Fruit fly (Drosophila melanogaster) whole organism, prepupa: ENCODE data around the gene Gdh.
A peak's percentile ranks its signal among the peaks of the same experiment; 100 is the strongest.

Experiments
- CG10669 ChIP-seq: fragments of 200-800 bp; sonication (Bioruptor generic); optimal IDR thresholded peaks from 3 replicates; lab custom pipeline; 2018; ENCODE audit warnings: missing biosample characterization, mild to moderate bottlenecking, missing genetic modification characterization, moderate library complexity
- CG11294 ChIP-seq: fragments of 200-800 bp; sonication (Bioruptor generic); IDR thresholded peaks from 2 replicates; pipeline ENCODE4 v1.3.6; 2022; ENCODE audit warnings: missing biosample characterization, missing genetic modification characterization
- CG11762 ChIP-seq: fragments of 200-800 bp; sonication (Bioruptor generic); optimal IDR thresholded peaks from 3 replicates; lab custom pipeline; 2016; ENCODE audit warnings: missing biosample characterization, missing genetic modification characterization; ENCODE audit not compliant: insufficient read depth
- CG11902 ChIP-seq: fragments of 200-800 bp; sonication (Bioruptor generic); optimal IDR thresholded peaks from 3 replicates; lab custom pipeline; 2016; ENCODE audit warnings: missing biosample characterization, missing genetic modification characterization
- CG15336 ChIP-seq: fragments of 200-800 bp; sonication (Bioruptor generic); IDR thresholded peaks from 2 replicates; pipeline ENCODE4 v1.3.6; 2022; ENCODE audit warnings: missing biosample characterization, missing genetic modification characterization
- CG1621 ChIP-seq: fragments of 200-800 bp; sonication (Bioruptor generic); optimal IDR thresholded peaks from 3 replicates; lab custom pipeline; 2018; ENCODE audit warnings: missing biosample characterization, mild to moderate bottlenecking, missing genetic modification characterization
- CG16779 ChIP-seq: fragments of 200-800 bp; sonication (Bioruptor generic); optimal IDR thresholded peaks from 3 replicates; lab custom pipeline; 2017; ENCODE audit warnings: missing biosample characterization, mild to moderate bottlenecking, missing genetic modification characterization
- CG3032 ChIP-seq: fragments of 200-800 bp; optimal IDR thresholded peaks from 2 replicates; lab custom pipeline; 2019; ENCODE audit warnings: missing biosample characterization, mild to moderate bottlenecking, missing genetic modification characterization, moderate library complexity
- CG31627 ChIP-seq: fragments of 200-800 bp; sonication (Bioruptor generic); optimal IDR thresholded peaks from 3 replicates; lab custom pipeline; 2016; ENCODE audit warnings: missing biosample characterization, missing genetic modification characterization
- CG32006 ChIP-seq: fragments of 200-800 bp; sonication (Bioruptor generic); optimal IDR thresholded peaks from 3 replicates; lab custom pipeline; 2017; ENCODE audit warnings: missing biosample characterization, mild to moderate bottlenecking, missing genetic modification characterization
- CG34406 ChIP-seq: fragments of 200-800 bp; sonication (Bioruptor generic); optimal IDR thresholded peaks from 3 replicates; lab custom pipeline; 2016; ENCODE audit warnings: missing biosample characterization, missing genetic modification characterization
- CG3919 ChIP-seq: fragments of 200-800 bp; sonication (Bioruptor generic); optimal IDR thresholded peaks from 3 replicates; lab custom pipeline; 2016; ENCODE audit warnings: missing biosample characterization, missing genetic modification characterization
- CG4318 ChIP-seq: fragments of 200-800 bp; sonication (Bioruptor generic); optimal IDR thresholded peaks from 3 replicates; lab custom pipeline; 2017; ENCODE audit warnings: missing biosample characterization, mild to moderate bottlenecking, missing genetic modification characterization
- CG6163 ChIP-seq: fragments of 200-800 bp; sonication (Bioruptor generic); IDR thresholded peaks from 3 replicates; pipeline ENCODE4 v1.3.6; 2022; ENCODE audit warnings: missing biosample characterization, missing genetic modification characterization
- CG6276 ChIP-seq: fragments of 200-800 bp; sonication (Bioruptor generic); optimal IDR thresholded peaks from 2 replicates; lab custom pipeline; 2017; ENCODE audit warnings: missing biosample characterization, mild to moderate bottlenecking, missing genetic modification characterization
- CG6792 ChIP-seq: fragments of 200-800 bp; sonication (Bioruptor generic); optimal IDR thresholded peaks from 3 replicates; lab custom pipeline; 2016; ENCODE audit warnings: missing biosample characterization, missing genetic modification characterization
- CG6808 ChIP-seq: fragments of 200-800 bp; sonication (Bioruptor generic); optimal IDR thresholded peaks from 3 replicates; lab custom pipeline; 2017; ENCODE audit warnings: missing biosample characterization, missing genetic modification characterization, mild to moderate bottlenecking, moderate library complexity, missing genetic modification reagents
- CG6854 ChIP-seq: fragments of 200-800 bp; sonication (Bioruptor generic); optimal IDR thresholded peaks from 2 replicates; lab custom pipeline; 2017; ENCODE audit warnings: missing biosample characterization, mild to moderate bottlenecking, missing genetic modification characterization
- CG7368 ChIP-seq: fragments of 200-800 bp; sonication (Bioruptor generic); optimal IDR thresholded peaks from 3 replicates; lab custom pipeline; 2016; ENCODE audit warnings: missing biosample characterization, missing genetic modification characterization
- CG8319 ChIP-seq: fragments of 200-800 bp; sonication (Bioruptor generic); optimal IDR thresholded peaks from 3 replicates; lab custom pipeline; 2016; ENCODE audit warnings: missing biosample characterization, missing genetic modification characterization
- CG8632 ChIP-seq: fragments of 200-800 bp; sonication (Bioruptor generic); optimal IDR thresholded peaks from 3 replicates; lab custom pipeline; 2016; ENCODE audit warnings: missing biosample characterization, missing genetic modification characterization
- CG9139 ChIP-seq: fragments of 200-800 bp; sonication (Bioruptor generic); optimal IDR thresholded peaks from 3 replicates; lab custom pipeline; 2017; ENCODE audit warnings: missing biosample characterization, mild to moderate bottlenecking, missing genetic modification characterization
- Eip75B ChIP-seq: fragments of 200-800 bp; sonication (Bioruptor generic); optimal IDR thresholded peaks from 3 replicates; lab custom pipeline; 2016; ENCODE audit warnings: missing biosample characterization, missing genetic modification characterization
- Eip78C ChIP-seq: fragments of 200-800 bp; sonication (Bioruptor generic); peaks from one replicate; lab custom pipeline; 2016; ENCODE audit warnings: missing biosample characterization, missing genetic modification characterization
- Eip93F ChIP-seq: fragments of 200-800 bp; sonication (Bioruptor generic); optimal IDR thresholded peaks from 2 replicates; lab custom pipeline; 2016; ENCODE audit warnings: missing biosample characterization, mild to moderate bottlenecking, missing genetic modification characterization
- Ets21C ChIP-seq: fragments of 200-800 bp; sonication (Bioruptor generic); optimal IDR thresholded peaks from 3 replicates; lab custom pipeline; 2016; ENCODE audit warnings: missing biosample characterization, missing genetic modification characterization
- Ets96B ChIP-seq: fragments of 200-800 bp; optimal IDR thresholded peaks from 2 replicates; lab custom pipeline; 2019; ENCODE audit warnings: missing biosample characterization, mild to moderate bottlenecking, missing genetic modification characterization, moderate library complexity
- Gug ChIP-seq: fragments of 200-800 bp; sonication (Bioruptor generic); IDR thresholded peaks from 2 replicates; pipeline ENCODE4 v1.3.6; 2022; ENCODE audit warnings: missing biosample characterization, missing genetic modification characterization
- Hr39 ChIP-seq: fragments of 200-800 bp; sonication (Bioruptor generic); optimal IDR thresholded peaks from 2 replicates; lab custom pipeline; 2016; ENCODE audit warnings: missing biosample characterization, missing genetic modification characterization
- Lpt ChIP-seq: fragments of 200-800 bp; sonication (Bioruptor generic); optimal IDR thresholded peaks from 3 replicates; lab custom pipeline; 2016; ENCODE audit warnings: missing biosample characterization, missing genetic modification characterization
- Met ChIP-seq: fragments of 200-800 bp; sonication (Bioruptor generic); optimal IDR thresholded peaks from 3 replicates; lab custom pipeline; 2016; ENCODE audit warnings: missing biosample characterization, missing genetic modification characterization
- OdsH ChIP-seq: fragments of 200-800 bp; sonication (Bioruptor generic); optimal IDR thresholded peaks from 3 replicates; lab custom pipeline; 2016; ENCODE audit warnings: missing biosample characterization, missing genetic modification characterization
- Smox ChIP-seq: fragments of 200-800 bp; sonication (Bioruptor generic); optimal IDR thresholded peaks from 3 replicates; lab custom pipeline; 2016; ENCODE audit warnings: missing biosample characterization, missing genetic modification characterization
- Sox102F ChIP-seq: fragments of 200-800 bp; sonication (Bioruptor generic); optimal IDR thresholded peaks from 2 replicates; lab custom pipeline; 2016; ENCODE audit warnings: missing biosample characterization, mild to moderate bottlenecking, missing genetic modification characterization
- Sox14 ChIP-seq: fragments of 200-800 bp; sonication (Bioruptor generic); optimal IDR thresholded peaks from 3 replicates; lab custom pipeline; 2016; ENCODE audit warnings: missing biosample characterization, missing genetic modification characterization
- Sox15 ChIP-seq: fragments of 200-800 bp; sonication (Bioruptor generic); optimal IDR thresholded peaks from 3 replicates; lab custom pipeline; 2016; ENCODE audit warnings: missing biosample characterization, missing genetic modification characterization
- achi ChIP-seq: fragments of 200-800 bp; sonication (Bioruptor generic); optimal IDR thresholded peaks from 3 replicates; lab custom pipeline; 2016; ENCODE audit warnings: missing biosample characterization, missing genetic modification characterization
- acj6 ChIP-seq: fragments of 200-800 bp; sonication (Bioruptor generic); optimal IDR thresholded peaks from 3 replicates; lab custom pipeline; 2016; ENCODE audit warnings: missing biosample characterization, missing genetic modification characterization
- cyc ChIP-seq: fragments of 200-800 bp; sonication (Bioruptor generic); optimal IDR thresholded peaks from 3 replicates; lab custom pipeline; 2016; ENCODE audit warnings: missing biosample characterization, missing genetic modification characterization
- dac ChIP-seq: fragments of 200-800 bp; sonication (Bioruptor generic); optimal IDR thresholded peaks from 2 replicates; lab custom pipeline; 2017; ENCODE audit warnings: missing biosample characterization, mild to moderate bottlenecking, missing genetic modification characterization
- dsx ChIP-seq: fragments of 200-800 bp; optimal IDR thresholded peaks from 3 replicates; lab custom pipeline; 2019; ENCODE audit warnings: missing biosample characterization, mild to moderate bottlenecking, missing genetic modification characterization, moderate library complexity; ENCODE audit not compliant: poor library complexity, severe bottlenecking
- eg ChIP-seq: fragments of 200-800 bp; sonication (Bioruptor generic); IDR thresholded peaks from 3 replicates; pipeline ENCODE4 v1.3.6; 2022; ENCODE audit warnings: missing biosample characterization, missing genetic modification characterization
- esn ChIP-seq: fragments of 200-800 bp; sonication (Bioruptor generic); optimal IDR thresholded peaks from 2 replicates; lab custom pipeline; 2016; ENCODE audit warnings: missing biosample characterization, mild to moderate bottlenecking, missing genetic modification characterization, moderate library complexity
- fd59A ChIP-seq: fragments of 200-800 bp; sonication (Bioruptor generic); optimal IDR thresholded peaks from 2 replicates; lab custom pipeline; 2017; ENCODE audit warnings: missing biosample characterization, mild to moderate bottlenecking, missing genetic modification characterization, missing genetic modification reagents
- fd85E ChIP-seq: fragments of 200-800 bp; sonication (Bioruptor generic); optimal IDR thresholded peaks from 3 replicates; lab custom pipeline; 2016; ENCODE audit warnings: missing biosample characterization, missing genetic modification characterization
- fkh ChIP-seq: fragments of 200-800 bp; sonication (Bioruptor generic); optimal IDR thresholded peaks from 3 replicates; lab custom pipeline; 2017; ENCODE audit warnings: missing biosample characterization, mild to moderate bottlenecking, missing genetic modification characterization, moderate library complexity
- lz ChIP-seq: fragments of 200-800 bp; sonication (Bioruptor generic); optimal IDR thresholded peaks from 3 replicates; lab custom pipeline; 2016; ENCODE audit warnings: missing biosample characterization, missing genetic modification characterization
- pdm3 ChIP-seq: fragments of 200-800 bp; sonication (Bioruptor generic); optimal IDR thresholded peaks from 3 replicates; lab custom pipeline; 2016; ENCODE audit warnings: missing biosample characterization, missing genetic modification characterization
- salr ChIP-seq, 2 experiments: fragments of 200-800 bp; sonication (Bioruptor generic); optimal IDR thresholded peaks; 3 replicates each; lab custom pipeline; 2016 to 2018; ENCODE audit warnings: missing biosample characterization in 2 of 2, missing genetic modification characterization in 2 of 2, mild to moderate bottlenecking in 1 of 2
- svp ChIP-seq: fragments of 200-800 bp; sonication (Bioruptor generic); peaks from one replicate; lab custom pipeline; 2016; ENCODE audit warnings: missing biosample characterization, missing genetic modification characterization
- topi ChIP-seq: fragments of 200-800 bp; sonication (Bioruptor generic); optimal IDR thresholded peaks from 3 replicates; lab custom pipeline; 2016; ENCODE audit warnings: missing biosample characterization, missing genetic modification characterization
- vri ChIP-seq: fragments of 200-800 bp; sonication (Bioruptor generic); optimal IDR thresholded peaks from 3 replicates; lab custom pipeline; 2016; ENCODE audit warnings: missing biosample characterization, mild to moderate bottlenecking, missing genetic modification characterization

Gene Gdh

dm6 chr3R:23909347-23909862 lies 33.5 kb downstream of the Gdh start:
- peak; percentile 82 for TF ChIP-seq acj6 (GFP tag; lab: Kevin White, UChicago)
- peak; percentile 52 for TF ChIP-seq CG3919 (GFP tag; lab: Kevin White, UChicago)
- peak; percentile 78 for TF ChIP-seq topi (GFP tag; lab: Kevin White, UChicago)
- TF ChIP-seq CG8632 (GFP tag; lab: Kevin White, UChicago), result peak; percentile 86
- TF ChIP-seq Eip75B (GFP tag; lab: Kevin White, UChicago), result peak; percentile 78
- peak; percentile 84 for TF ChIP-seq esn (GFP tag; lab: Kevin White, UChicago)
- peak; percentile 54 to 60 for TF ChIP-seq salr (GFP tag; optimal IDR thresholded peaks at IDR 0.05; lab: Kevin White, UChicago)
- peak; percentile 68 for TF ChIP-seq dsx
- peak; percentile 26 for TF ChIP-seq CG6854 (GFP tag; lab: Kevin White, UChicago)
- TF ChIP-seq cyc (GFP tag; lab: Kevin White, UChicago), result peak; percentile 29
- peak; percentile 79 for TF ChIP-seq Sox14 (GFP tag; lab: Kevin White, UChicago)
- TF ChIP-seq Gug (GFP tag; lab: Robert Waterston, UW), result no peak
- TF ChIP-seq CG11902, result peak; percentile 77
- peak; percentile 95 for TF ChIP-seq svp (GFP tag; lab: Kevin White, UChicago)
- TF ChIP-seq Sox102F, result peak; percentile 84
- TF ChIP-seq OdsH, result peak; percentile 77
- TF ChIP-seq CG34406, result peak; percentile 88
- no peak for TF ChIP-seq CG6276
- peak; percentile 71 for TF ChIP-seq lz (GFP tag; lab: Kevin White, UChicago)
- TF ChIP-seq CG8319 (GFP tag; lab: Kevin White, UChicago), result peak; percentile 60
- TF ChIP-seq CG11762 (GFP tag; lab: Kevin White, UChicago), result peak; percentile 32
- peak; percentile 77 for TF ChIP-seq Sox15 (GFP tag; lab: Kevin White, UChicago)
- peak; percentile 87 for TF ChIP-seq CG10669
- TF ChIP-seq eg (GFP tag; lab: Robert Waterston, UW), result no peak
- TF ChIP-seq CG3032 (tag; lab: Kevin White, UChicago), result peak; percentile 73
- TF ChIP-seq fd59A, result peak; percentile 84
- TF ChIP-seq Eip78C (GFP tag; lab: Kevin White, UChicago), result peak; percentile 94
- peak; percentile 79 for TF ChIP-seq Smox (GFP tag; lab: Kevin White, UChicago)
- TF ChIP-seq CG6792 (GFP tag; lab: Kevin White, UChicago), result peak; percentile 83
- TF ChIP-seq Hr39 (GFP tag; lab: Kevin White, UChicago), result peak; percentile 82
- peak; percentile 53 for TF ChIP-seq CG9139 (GFP tag; lab: Kevin White, UChicago)
- peak; percentile 81 for TF ChIP-seq pdm3 (GFP tag; lab: Kevin White, UChicago)
- TF ChIP-seq CG7368 (GFP tag; lab: Kevin White, UChicago), result peak; percentile 62
- TF ChIP-seq CG11294 (GFP tag; lab: Robert Waterston, UW), result peak; percentile 5; the same call in 1 of the 2 replicates
- TF ChIP-seq dac (GFP tag; lab: Kevin White, UChicago), result no peak
- peak; percentile 69 for TF ChIP-seq CG1621 (tag; lab: Kevin White, UChicago)
- TF ChIP-seq Lpt, result no peak
- peak; percentile 18 for TF ChIP-seq fd85E
- TF ChIP-seq CG16779 (tag; lab: Kevin White, UChicago), result peak; percentile 19
- peak; percentile 40 for TF ChIP-seq CG32006 (GFP tag; lab: Kevin White, UChicago)
- TF ChIP-seq CG6163 (GFP tag; lab: Robert Waterston, UW), result 0 out of 3 replicates have a peak, but pooled peaks have one; percentile 21
- TF ChIP-seq CG4318 (GFP tag; lab: Kevin White, UChicago), result no peak
- TF ChIP-seq fkh (GFP tag; lab: Kevin White, UChicago), result peak; percentile 87
- TF ChIP-seq achi, result peak; percentile 76
- peak; percentile 45 for TF ChIP-seq vri (GFP tag; lab: Kevin White, UChicago)
- TF ChIP-seq Eip93F (GFP tag; lab: Kevin White, UChicago), result no peak
- TF ChIP-seq CG15336, result no peak
- peak; percentile 53 for TF ChIP-seq CG6808 (GFP tag; lab: Kevin White, UChicago)
- TF ChIP-seq Ets96B (tag; lab: Kevin White, UChicago), result peak; percentile 81
- TF ChIP-seq Met, result peak; percentile 62
- TF ChIP-seq Ets21C (GFP tag; lab: Kevin White, UChicago), result peak; percentile 70
- TF ChIP-seq CG31627 (GFP tag; lab: Kevin White, UChicago), result peak; percentile 86
